Fruit fly (Drosophila melanogaster): Measurements from ENCODE around the gene Non3.

DNA sequence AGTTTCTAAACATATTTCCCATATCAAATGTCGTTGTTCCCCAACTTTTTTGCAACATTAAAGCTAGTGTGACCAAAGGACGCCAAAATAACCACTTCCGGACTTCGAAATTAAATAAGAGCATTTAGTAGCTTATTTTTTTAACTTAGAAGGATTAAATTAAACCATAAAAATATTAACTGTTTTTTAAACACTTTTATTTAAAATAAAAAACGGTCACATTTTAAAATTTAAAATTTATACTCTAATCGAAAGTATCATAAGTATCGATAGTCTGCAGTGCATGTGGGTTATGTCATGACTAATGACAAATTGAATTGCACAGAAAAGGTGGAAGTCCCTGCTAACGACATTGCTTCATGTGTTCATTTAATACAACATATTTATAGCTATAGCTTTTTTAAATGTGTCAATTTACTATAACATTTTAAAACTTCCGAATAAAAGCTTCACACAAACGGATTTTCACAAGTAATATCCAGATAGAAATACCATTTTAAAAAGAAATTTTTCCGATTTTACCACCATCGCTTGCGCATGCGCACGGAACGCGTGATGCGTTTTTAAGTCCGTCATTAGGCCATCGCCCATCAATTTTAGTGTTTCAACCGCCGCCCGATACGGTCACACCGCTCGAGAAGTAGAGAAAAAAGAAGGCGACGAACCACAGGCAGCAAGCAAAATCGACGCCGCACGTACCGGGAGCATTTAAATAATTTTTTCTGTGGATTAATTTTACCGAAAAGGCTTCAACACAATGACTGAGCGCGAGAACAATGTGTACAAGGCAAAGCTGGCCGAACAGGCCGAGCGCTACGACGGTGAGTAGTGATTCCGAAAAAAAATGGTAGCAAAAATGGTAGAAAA, 18.8 kb downstream of the Non3 start, which contains the start of the genes CG7156 and 14-3-3epsilon:
- TF ChIP-seq GATAd (GFP tag; optimal IDR thresholded peaks at IDR 0.05), result no peak
- TF ChIP-seq sv (GFP tag; optimal IDR thresholded peaks at IDR 0.05), result peak; percentile 30
- TF ChIP-seq Jra (GFP tag; optimal IDR thresholded peaks at IDR 0.05), result peak; percentile 39
- TF ChIP-seq lola (GFP tag; optimal IDR thresholded peaks at IDR 0.05), result no peak
- TF ChIP-seq psq (GFP tag; optimal IDR thresholded peaks at IDR 0.05), result no peak
- no peak for TF ChIP-seq br (GFP tag; optimal IDR thresholded peaks at IDR 0.05)

All from whole organism, wandering third instar larva.